Worm (Caenorhabditis elegans): Measurements from ENCODE around the gene flp-20.

Gene flp-20

ce11 chrX:9337832-9338231 lies 11.9 kb downstream of the flp-20 start:
- peak; percentile 62 for TF ChIP-seq pros-1 (tag; optimal IDR thresholded peaks at IDR 0.05)
- TF ChIP-seq pax-1 (tag; optimal IDR thresholded peaks at IDR 0.05): no peak
- no peak for TF ChIP-seq pha-4 (tag; optimal IDR thresholded peaks at IDR 0.05)
- TF ChIP-seq unc-42 (tag; optimal IDR thresholded peaks at IDR 0.05): peak; percentile 90
- TF ChIP-seq elt-2 (tag; optimal IDR thresholded peaks at IDR 0.05): peak; percentile 20
- TF ChIP-seq gmeb-2 (tag; optimal IDR thresholded peaks at IDR 0.05): no peak
- peak; percentile 22 for TF ChIP-seq madf-2 (tag; optimal IDR thresholded peaks at IDR 0.05)
- TF ChIP-seq hlh-30 (tag; optimal IDR thresholded peaks at IDR 0.05; ENCODE audit: insufficient read depth): peak; percentile 57
- TF ChIP-seq fkh-10 (GFP tag; optimal IDR thresholded peaks at IDR 0.05): peak; percentile 55
- peak; percentile 22 for TF ChIP-seq fkh-6 (tag; optimal IDR thresholded peaks at IDR 0.05)
- no peak for TF ChIP-seq hlh-6 (tag; optimal IDR thresholded peaks at IDR 0.05)
- peak; percentile 84 for TF ChIP-seq ref-2 (tag; optimal IDR thresholded peaks at IDR 0.05)
- no peak for TF ChIP-seq ahr-1 (tag; optimal IDR thresholded peaks at IDR 0.05)
- no peak for TF ChIP-seq odd-2 (tag; optimal IDR thresholded peaks at IDR 0.05)
- TF ChIP-seq ceh-34 (tag; optimal IDR thresholded peaks at IDR 0.05): peak; percentile 86
- TF ChIP-seq ceh-31 (tag; optimal IDR thresholded peaks at IDR 0.05): peak; percentile 89
- no peak for TF ChIP-seq dmd-4 (tag; optimal IDR thresholded peaks at IDR 0.05; ENCODE audit: borderline replicate concordance)
- TF ChIP-seq ceh-19 (GFP tag; optimal IDR thresholded peaks at IDR 0.05): peak; percentile 42
- no peak for TF ChIP-seq F13H6.1 (tag; optimal IDR thresholded peaks at IDR 0.05)
- peak; percentile 47 for TF ChIP-seq unc-86 (tag; optimal IDR thresholded peaks at IDR 0.05)
- TF ChIP-seq nhr-11 (tag; optimal IDR thresholded peaks at IDR 0.05): no peak
- TF ChIP-seq fax-1 (tag; optimal IDR thresholded peaks at IDR 0.05): peak; percentile 2
- no peak for TF ChIP-seq C38D4.7 (GFP tag; optimal IDR thresholded peaks at IDR 0.05)
- no peak for TF ChIP-seq hlh-15 (tag; optimal IDR thresholded peaks at IDR 0.05)
- no peak for TF ChIP-seq K02D7.2 (tag; optimal IDR thresholded peaks at IDR 0.05)
- TF ChIP-seq ets-4 (tag; optimal IDR thresholded peaks at IDR 0.05): peak; percentile 24
- TF ChIP-seq hlh-8 (tag; optimal IDR thresholded peaks at IDR 0.05): peak; percentile 13
- no peak for TF ChIP-seq che-1 (tag; optimal IDR thresholded peaks at IDR 0.05)
- peak; percentile 19 for TF ChIP-seq syd-9 (tag; optimal IDR thresholded peaks at IDR 0.05)
- peak; percentile 28 for TF ChIP-seq lim-6 (tag; optimal IDR thresholded peaks at IDR 0.05)
- no peak for TF ChIP-seq npax-4 (tag; optimal IDR thresholded peaks at IDR 0.05)
- TF ChIP-seq T23F11.4 (GFP tag; optimal IDR thresholded peaks at IDR 0.05): no peak
- 0 out of 2 replicates have a peak, but pooled peaks have one; percentile 32 for TF ChIP-seq unc-3 (GFP tag; conservative IDR thresholded peaks at IDR 0.05)
- peak; percentile 52 for TF ChIP-seq unc-3 (tag; optimal IDR thresholded peaks at IDR 0.05)
- no peak for TF ChIP-seq sox-2 (GFP tag; IDR thresholded peaks at IDR 0.05)
- TF ChIP-seq tbx-7 (tag; optimal IDR thresholded peaks at IDR 0.05): no peak
- no peak for TF ChIP-seq ceh-6 (GFP tag; optimal IDR thresholded peaks at IDR 0.05)
- TF ChIP-seq ceh-14 (tag; optimal IDR thresholded peaks at IDR 0.05): peak; percentile 35
- TF ChIP-seq ceh-22 (tag; optimal IDR thresholded peaks at IDR 0.05): no peak
- TF ChIP-seq eyg-1 (tag; optimal IDR thresholded peaks at IDR 0.05): no peak
- no peak for TF ChIP-seq ttx-3 (tag; optimal IDR thresholded peaks at IDR 0.05)
- peak; percentile 75 for TF ChIP-seq unc-55 (GFP tag; optimal IDR thresholded peaks at IDR 0.05)
- TF ChIP-seq K09A11.1 (tag; optimal IDR thresholded peaks at IDR 0.05; ENCODE audit: insufficient read depth): no peak
- peak; percentile 33 for TF ChIP-seq ceh-18 (tag; optimal IDR thresholded peaks at IDR 0.05)
- TF ChIP-seq sox-4 (tag; optimal IDR thresholded peaks at IDR 0.05): no peak
- no peak for TF ChIP-seq Y22D7AL.16 (tag; optimal IDR thresholded peaks at IDR 0.05)
- peak; percentile 87 for TF ChIP-seq sdc-2 (tag; optimal IDR thresholded peaks at IDR 0.05)
- TF ChIP-seq dve-1 (tag; optimal IDR thresholded peaks at IDR 0.05): no peak
- no peak for TF ChIP-seq lin-11 (tag; optimal IDR thresholded peaks at IDR 0.05)
- 0 out of 2 replicates have a peak, but pooled peaks have one; percentile 18 for TF ChIP-seq ceh-45 (GFP tag; IDR thresholded peaks at IDR 0.05)
- TF ChIP-seq rnt-1 (tag; optimal IDR thresholded peaks at IDR 0.05): peak; percentile 55
- peak; percentile 25 for TF ChIP-seq C08G9.2 (tag; optimal IDR thresholded peaks at IDR 0.05)
- TF ChIP-seq ceh-24 (tag; optimal IDR thresholded peaks at IDR 0.05): no peak
- TF ChIP-seq ceh-9 (tag; optimal IDR thresholded peaks at IDR 0.05): no peak
